Worm (Caenorhabditis elegans): ENCODE measurements around the gene F35C11.4.

F35C11.4 gene

DNA sequence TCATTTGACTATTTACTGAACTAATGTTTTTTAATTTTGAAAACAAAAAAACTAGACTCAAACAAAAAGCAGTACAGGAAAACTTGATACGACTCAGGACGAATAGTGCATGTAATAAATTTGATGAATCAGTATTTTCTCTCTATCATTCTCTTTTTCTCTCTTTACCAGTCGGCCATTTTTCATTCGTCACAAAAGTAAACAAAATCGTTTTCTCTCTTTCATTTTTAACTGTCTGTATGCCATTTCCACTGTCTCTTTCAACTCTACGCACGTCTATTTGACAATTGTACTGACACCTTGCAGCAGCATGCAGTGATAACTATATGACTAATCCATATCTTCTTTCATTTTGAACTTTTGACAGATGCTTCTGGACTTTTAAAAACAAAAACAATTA, at the start of gene F35C11.4, which contains the start of gene F35C11.2:
Gene F35C11.4, plus strand, starts transcription at position 260 of the 400 bp plus-strand sequence.
Gene F35C11.2, minus strand, starts transcription at position 90 of the 400 bp plus-strand sequence.
- TF ChIP-seq fax-1 (tag; optimal IDR thresholded peaks at IDR 0.05): no peak
- TF ChIP-seq eyg-1 (tag; optimal IDR thresholded peaks at IDR 0.05): no peak
- no peak for TF ChIP-seq Y22D7AL.16 (tag; optimal IDR thresholded peaks at IDR 0.05)
- TF ChIP-seq npax-4 (tag; optimal IDR thresholded peaks at IDR 0.05): no peak

DNA sequence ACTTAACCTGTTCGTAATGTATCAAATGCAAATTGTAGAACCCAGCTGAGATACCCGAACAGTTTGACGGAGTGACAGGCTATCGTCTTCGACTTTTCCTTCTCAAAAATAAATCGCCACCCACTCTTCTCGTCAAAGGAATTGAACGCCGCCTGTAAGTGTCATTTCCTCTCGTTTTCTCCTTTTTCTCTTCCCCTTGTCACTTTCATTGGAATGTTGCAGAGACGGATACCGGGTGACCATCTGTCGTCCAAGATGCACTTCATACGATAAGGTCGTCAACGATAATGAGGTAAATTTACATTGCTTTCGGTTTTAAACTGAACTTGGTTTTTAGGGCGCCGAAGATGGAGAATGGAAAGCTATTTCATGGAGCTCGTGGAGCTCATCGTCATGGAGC, 49.0 kb upstream of the F35C11.4 start:
- TF ChIP-seq unc-55 (GFP tag; optimal IDR thresholded peaks at IDR 0.05) (peak; percentile 9), K02D7.2 (tag; optimal IDR thresholded peaks at IDR 0.05) (no peak), rnt-1 (tag; optimal IDR thresholded peaks at IDR 0.05) (no peak)

DNA sequence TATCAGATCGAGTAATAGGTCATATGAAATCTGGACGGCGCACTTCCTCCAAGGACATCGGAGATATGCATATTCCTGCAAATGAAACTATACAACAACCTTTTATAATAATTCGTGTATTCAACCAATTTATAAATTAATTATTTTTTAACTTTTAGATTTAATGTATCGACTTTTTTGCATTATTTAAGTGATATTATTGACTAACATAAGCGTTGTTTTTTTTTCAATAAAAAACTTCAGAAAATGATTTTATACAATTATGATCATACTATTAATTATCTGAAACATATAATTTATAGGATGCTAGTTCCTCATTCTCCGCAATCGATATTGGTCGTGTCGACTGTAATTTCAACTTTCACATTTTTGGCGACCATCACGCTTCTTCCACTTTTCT, 44.8 kb upstream of the F35C11.4 start, which contains the start of gene col-76:
Gene col-76, plus strand, starts transcription at position 301 of the 400 bp plus-strand sequence.
- TF ChIP-seq ceh-14 (tag; optimal IDR thresholded peaks at IDR 0.05): no peak
- no peak for TF ChIP-seq ceh-24 (tag; optimal IDR thresholded peaks at IDR 0.05)
- no peak for TF ChIP-seq ceh-19 (GFP tag; optimal IDR thresholded peaks at IDR 0.05)
- no peak for TF ChIP-seq T23F11.4 (GFP tag; optimal IDR thresholded peaks at IDR 0.05)
- TF ChIP-seq ahr-1 (tag; optimal IDR thresholded peaks at IDR 0.05): no peak
- no peak for TF ChIP-seq pax-1 (tag; optimal IDR thresholded peaks at IDR 0.05)
- TF ChIP-seq nhr-232 (tag; optimal IDR thresholded peaks at IDR 0.05): no peak
- TF ChIP-seq hlh-30 (tag; optimal IDR thresholded peaks at IDR 0.05; ENCODE audit: insufficient read depth): no peak
- no peak for TF ChIP-seq sox-2 (GFP tag; IDR thresholded peaks at IDR 0.05)
- TF ChIP-seq dmd-4 (tag; optimal IDR thresholded peaks at IDR 0.05; ENCODE audit: borderline replicate concordance): no peak
- TF ChIP-seq hlh-13 (GFP tag; optimal IDR thresholded peaks at IDR 0.05): no peak
- TF ChIP-seq C08G9.2 (tag; optimal IDR thresholded peaks at IDR 0.05): no peak
- no peak for TF ChIP-seq fkh-6 (tag; optimal IDR thresholded peaks at IDR 0.05)
- TF ChIP-seq pat-9 (tag; optimal IDR thresholded peaks at IDR 0.05): no peak
- TF ChIP-seq ztf-16 (tag; optimal IDR thresholded peaks at IDR 0.05): no peak
- no peak for TF ChIP-seq unc-42 (tag; optimal IDR thresholded peaks at IDR 0.05)

DNA sequence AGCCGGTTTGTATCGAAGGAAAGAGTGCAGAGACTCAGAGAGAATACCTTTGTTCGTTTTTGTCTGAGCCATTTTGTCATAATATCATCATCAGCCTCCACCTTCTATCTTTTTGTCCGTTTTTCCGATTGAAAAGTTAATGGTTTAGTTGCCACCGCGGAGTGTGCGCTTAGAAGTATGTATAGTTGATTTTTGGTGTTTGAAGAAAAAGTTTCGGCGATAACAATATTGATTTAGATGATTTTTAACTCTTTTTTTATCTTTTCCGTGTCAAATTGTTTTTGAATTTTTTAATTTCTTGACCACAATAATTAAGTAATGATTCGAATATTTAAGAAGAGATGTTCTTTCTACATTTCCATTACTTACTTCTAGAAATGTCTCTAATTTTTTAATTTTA, 43.2 kb upstream of the F35C11.4 start:
- TF ChIP-seq K09A11.1 (tag; optimal IDR thresholded peaks at IDR 0.05; ENCODE audit: insufficient read depth) (no peak), ceh-22 (tag; optimal IDR thresholded peaks at IDR 0.05) (no peak), ztf-16 (tag; optimal IDR thresholded peaks at IDR 0.05) (no peak), pha-2 (tag; optimal IDR thresholded peaks at IDR 0.05) (no peak), ttx-3 (tag; optimal IDR thresholded peaks at IDR 0.05) (no peak), ama-1 (optimal IDR thresholded peaks at IDR 0.05) (no peak), fkh-10 (GFP tag; optimal IDR thresholded peaks at IDR 0.05) (no peak), pax-1 (tag; optimal IDR thresholded peaks at IDR 0.05) (no peak), pag-3 (tag; optimal IDR thresholded peaks at IDR 0.05; ENCODE audit: borderline replicate concordance) (no peak), F13H6.1 (tag; optimal IDR thresholded peaks at IDR 0.05) (no peak), pros-1 (tag; optimal IDR thresholded peaks at IDR 0.05) (no peak), ceh-18 (tag; optimal IDR thresholded peaks at IDR 0.05) (no peak), C38D4.7 (GFP tag; optimal IDR thresholded peaks at IDR 0.05) (no peak), npax-4 (tag; optimal IDR thresholded peaks at IDR 0.05) (no peak), C08G9.2 (tag; optimal IDR thresholded peaks at IDR 0.05) (no peak), ceh-19 (GFP tag; optimal IDR thresholded peaks at IDR 0.05) (no peak), hlh-8 (tag; optimal IDR thresholded peaks at IDR 0.05) (no peak), hlh-13 (GFP tag; optimal IDR thresholded peaks at IDR 0.05) (no peak), che-1 (tag; optimal IDR thresholded peaks at IDR 0.05) (no peak), pqm-1 (tag; optimal IDR thresholded peaks at IDR 0.05) (no peak)

Measured in whole organism, late embryonic.